Fruit fly (Drosophila melanogaster) whole organism, pupa: Measurements from ENCODE around the gene Sh3beta.

Source experiments
- CG15710 ChIP-seq: fragments of 200-800 bp; sonication (Bioruptor generic); optimal IDR thresholded peaks from 2 replicates; lab custom pipeline; 2018; ENCODE audit warnings: missing biosample characterization, mild to moderate bottlenecking, missing genetic modification characterization, moderate library complexity
- CG32121 ChIP-seq: fragments of 200-800 bp; sonication (Bioruptor generic); IDR thresholded peaks from 2 replicates; pipeline ENCODE4 v1.3.6; 2022; ENCODE audit warnings: missing biosample characterization, missing genetic modification characterization
- CG34367 ChIP-seq: fragments of 200-800 bp; sonication (Bioruptor generic); optimal IDR thresholded peaks from 2 replicates; lab custom pipeline; 2018; ENCODE audit warnings: missing biosample characterization, mild to moderate bottlenecking, missing genetic modification characterization
- CG9948 ChIP-seq: fragments of 200-800 bp; sonication (Bioruptor generic); optimal IDR thresholded peaks from 2 replicates; lab custom pipeline; 2018; ENCODE audit warnings: missing biosample characterization, mild to moderate bottlenecking, missing genetic modification characterization, moderate library complexity
- D1 ChIP-seq: fragments of 200-800 bp; sonication (Bioruptor generic); optimal IDR thresholded peaks from 2 replicates; lab custom pipeline; 2018; ENCODE audit warnings: missing biosample characterization, mild to moderate bottlenecking, missing genetic modification characterization, moderate library complexity
- EcR ChIP-seq: fragments of 200-800 bp; sonication (Bioruptor generic); optimal IDR thresholded peaks from 3 replicates; lab custom pipeline; 2019; ENCODE audit warnings: missing biosample characterization, missing genetic modification characterization, mild to moderate bottlenecking, moderate library complexity, missing genetic modification reagents
- Snoo ChIP-seq: fragments of 200-800 bp; sonication (Bioruptor generic); optimal IDR thresholded peaks from 3 replicates; lab custom pipeline; 2017; ENCODE audit warnings: missing biosample characterization, mild to moderate bottlenecking, missing genetic modification characterization, inconsistent platforms
- rn ChIP-seq: fragments of 200-800 bp; sonication (Bioruptor generic); IDR thresholded peaks from 2 replicates; pipeline ENCODE4 v1.3.6; 2022; ENCODE audit warnings: missing biosample characterization, missing genetic modification characterization

DNA sequence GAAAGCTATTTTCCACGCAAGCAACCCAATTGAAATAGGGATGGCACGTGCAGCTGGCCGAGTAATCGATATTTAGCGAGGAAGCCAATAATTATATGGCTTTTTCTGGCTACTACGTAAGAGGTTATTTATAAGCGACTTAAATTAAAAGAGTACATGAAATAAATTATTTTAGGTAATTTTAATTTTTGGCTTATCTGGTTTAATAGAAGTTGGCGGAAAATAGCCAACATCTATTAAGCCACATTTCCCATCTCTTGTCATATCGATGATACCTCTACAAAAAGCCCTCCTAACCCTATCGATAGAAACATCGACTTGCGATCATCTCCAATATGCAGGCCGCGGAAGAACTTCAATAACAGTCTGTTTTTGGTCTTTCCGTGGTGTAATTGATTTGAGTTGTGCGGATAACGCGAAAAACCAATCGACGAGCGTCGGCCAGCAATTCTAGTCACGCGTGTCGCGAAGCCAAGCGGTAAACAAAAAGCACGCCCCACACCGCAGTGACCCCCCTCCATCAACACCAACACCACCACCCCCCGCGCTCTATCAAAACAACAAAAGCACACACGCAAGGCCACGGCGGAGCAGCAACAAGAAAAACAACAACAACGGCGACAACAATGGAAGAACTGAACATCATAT, 21.0 kb downstream of the Sh3beta start, which contains the start of the genes Srp19 and qm:
- TF ChIP-seq CG32121 (GFP tag; lab: Robert Waterston, UW) (peak; percentile 25; the same call in 1 of the 2 replicates), EcR (GFP tag; lab: Kevin White, UChicago) (peak; percentile 44), rn (GFP tag; lab: Robert Waterston, UW) (no peak), CG34367 (tag; lab: Kevin White, UChicago) (no peak), CG9948 (tag; lab: Kevin White, UChicago) (no peak), D1 (tag; lab: Kevin White, UChicago) (no peak), Snoo (no peak), CG15710 (tag; lab: Kevin White, UChicago) (peak; percentile 11)
